Worm (Caenorhabditis elegans): ENCODE data around the gene sre-15.
A peak's percentile ranks its signal among the peaks of the same experiment; 100 is the strongest.

The sre-15 gene

ce11 chrIV:12282157-12282789 is 37.7 kb upstream of the sre-15 start, which contains the start of the genes C42C1.12 and C42C1.19:
TSS of gene C42C1.12 (minus strand) at chrIV:12282207.
TSS of gene C42C1.19 (plus strand) at chrIV:12282739.
- TF ChIP-seq mbf-1 (tag; optimal IDR thresholded peaks at IDR 0.05) (no peak), dmd-4 (tag; optimal IDR thresholded peaks at IDR 0.05) (no peak), nhr-6 (tag; optimal IDR thresholded peaks at IDR 0.05) (no peak), nhr-12 (tag; optimal IDR thresholded peaks at IDR 0.05) (no peak), lsy-2 (tag; optimal IDR thresholded peaks at IDR 0.05) (peak; percentile 6 to 64), sma-9 (GFP tag; optimal IDR thresholded peaks at IDR 0.05) (no peak), sma-9 (tag; optimal IDR thresholded peaks at IDR 0.05) (no peak), C34F6.9 (tag; optimal IDR thresholded peaks at IDR 0.05) (peak; percentile 56)

- TF ChIP-seq fos-1 (tag; optimal IDR thresholded peaks at IDR 0.05) (no peak), nhr-77 (tag; optimal IDR thresholded peaks at IDR 0.05) (no peak), nhr-21 (tag; optimal IDR thresholded peaks at IDR 0.05) (no peak), nhr-129 (tag; optimal IDR thresholded peaks at IDR 0.05) (peak; percentile 20), ztf-1 (GFP tag; conservative IDR thresholded peaks at IDR 0.05) (no peak), nhr-12 (tag; optimal IDR thresholded peaks at IDR 0.05) (no peak), sma-9 (GFP tag; optimal IDR thresholded peaks at IDR 0.05) (no peak), sma-9 (tag; optimal IDR thresholded peaks at IDR 0.05) (no peak)
These were observed 34.7 kb upstream of the sre-15 start, which contains the start of gene ltah-1.1 for ce11 chrIV:12279340-12279739. TSS of gene ltah-1.1 (plus strand) at chrIV:12279622.

ce11 chrIV:12278507-12278906 is 33.9 kb upstream of the sre-15 start, which contains the start of the genes tag-335 and vkmt-1:
TSS of gene tag-335 (minus strand) at chrIV:12278594.
TSS of gene vkmt-1 (plus strand) at chrIV:12278725.
- no peak for TF ChIP-seq unc-39 (tag; optimal IDR thresholded peaks at IDR 0.05)
- TF ChIP-seq nhr-129 (tag; optimal IDR thresholded peaks at IDR 0.05): peak; percentile 63
- no peak for TF ChIP-seq snpc-4 (tag; optimal IDR thresholded peaks at IDR 0.05)
- TF ChIP-seq crh-2 (tag; optimal IDR thresholded peaks at IDR 0.05): peak; percentile 18
- TF ChIP-seq lsy-2 (tag; optimal IDR thresholded peaks at IDR 0.05): peak in 1 of 2 experiments; percentile 68

ce11 chrIV:12275892-12276291 is 31.3 kb upstream of the sre-15 start, which contains the start of gene vps-8:
TSS of gene vps-8 (minus strand) at chrIV:12275992.
- TF ChIP-seq dmd-4 (tag; optimal IDR thresholded peaks at IDR 0.05) (no peak), skn-1 (tag; optimal IDR thresholded peaks at IDR 0.05) (no peak), mab-5 (tag; optimal IDR thresholded peaks at IDR 0.05) (no peak), nhr-11 (tag; optimal IDR thresholded peaks at IDR 0.05) (no peak), elt-3 (tag; optimal IDR thresholded peaks at IDR 0.05) (no peak), peb-1 (tag; optimal IDR thresholded peaks at IDR 0.05) (no peak), unc-62 (GFP tag; optimal IDR thresholded peaks at IDR 0.05) (no peak), C34F6.9 (tag; optimal IDR thresholded peaks at IDR 0.05) (no peak), aly-2 (tag; optimal IDR thresholded peaks at IDR 0.05) (no peak), F13H6.1 (tag; optimal IDR thresholded peaks at IDR 0.05) (no peak), sma-9 (GFP tag; optimal IDR thresholded peaks at IDR 0.05) (no peak), sma-9 (tag; optimal IDR thresholded peaks at IDR 0.05) (no peak), nhr-12 (tag; optimal IDR thresholded peaks at IDR 0.05) (no peak), nhr-77 (tag; optimal IDR thresholded peaks at IDR 0.05) (no peak)

- no peak for TF ChIP-seq mdl-1 (tag; optimal IDR thresholded peaks at IDR 0.05)
- no peak for TF ChIP-seq R02D3.7 (tag; optimal IDR thresholded peaks at IDR 0.05)
- peak; percentile 5 for TF ChIP-seq gmeb-1 (tag; optimal IDR thresholded peaks at IDR 0.05)
- TF ChIP-seq snpc-4 (tag; optimal IDR thresholded peaks at IDR 0.05): no peak
- peak; percentile 22 for TF ChIP-seq nhr-129 (tag; optimal IDR thresholded peaks at IDR 0.05)
These were observed 29.8 kb upstream of the sre-15 start for ce11 chrIV:12274365-12274764.

- no peak for TF ChIP-seq dmd-4 (tag; optimal IDR thresholded peaks at IDR 0.05)
- no peak for TF ChIP-seq zag-1 (tag; optimal IDR thresholded peaks at IDR 0.05)
- TF ChIP-seq nhr-237 (tag; optimal IDR thresholded peaks at IDR 0.05): no peak
- no peak for TF ChIP-seq skn-1 (tag; optimal IDR thresholded peaks at IDR 0.05)
- TF ChIP-seq nhr-77 (tag; optimal IDR thresholded peaks at IDR 0.05): no peak
- TF ChIP-seq blmp-1 (tag; optimal IDR thresholded peaks at IDR 0.05; ENCODE audit: insufficient read depth): no peak
- TF ChIP-seq sma-3 (GFP tag; optimal IDR thresholded peaks at IDR 0.05): no peak
- no peak for TF ChIP-seq ceh-82 (tag; optimal IDR thresholded peaks at IDR 0.05)
- TF ChIP-seq peb-1 (tag; optimal IDR thresholded peaks at IDR 0.05): no peak
- no peak for TF ChIP-seq nhr-21 (tag; optimal IDR thresholded peaks at IDR 0.05)
- TF ChIP-seq mdl-1 (tag; optimal IDR thresholded peaks at IDR 0.05): no peak
- no peak for TF ChIP-seq F13H6.1 (tag; optimal IDR thresholded peaks at IDR 0.05)
- TF ChIP-seq ztf-1 (GFP tag; conservative IDR thresholded peaks at IDR 0.05): no peak
- no peak for TF ChIP-seq aly-2 (tag; optimal IDR thresholded peaks at IDR 0.05)
- no peak for TF ChIP-seq mbf-1 (tag; optimal IDR thresholded peaks at IDR 0.05)
- TF ChIP-seq ZK546.5 (tag; optimal IDR thresholded peaks at IDR 0.05): no peak
These were observed 25.8 kb upstream of the sre-15 start, which contains the start of gene C42C1.3 for ce11 chrIV:12270392-12270791. TSS of gene C42C1.3 (minus strand) at chrIV:12270492.

Data from whole organism, L2 larva.